Worm (Caenorhabditis elegans) whole organism, L4 larva: ENCODE measurements around the gene R07H5.9.

ENCODE experiments used
- ZK337.2 ChIP-seq: fragments of 200-800 bp; sonication (Bioruptor generic); IDR thresholded peaks from 2 replicates; pipeline ENCODE4 v1.3.6; 2022; ENCODE audit warnings: missing genetic modification reagents, missing genetic modification characterization, missing compliant biosample characterization
- ama-1 ChIP-seq: fragments of 150-350 bp; optimal IDR thresholded peaks from 2 replicates; lab custom pipeline; 2014; ENCODE audit warnings: inconsistent platforms, mixed read lengths
- hlh-11 ChIP-seq: fragments of 200-800 bp; sonication (Bioruptor generic); optimal IDR thresholded peaks from 2 replicates; lab custom pipeline; 2018; ENCODE audit warnings: mild to moderate bottlenecking, missing genetic modification characterization, missing compliant biosample characterization
- lim-7 ChIP-seq: fragments of 200-800 bp; sonication (Bioruptor generic); IDR thresholded peaks from 2 replicates; pipeline ENCODE4 v1.3.6; 2022; ENCODE audit warnings: missing genetic modification characterization, missing compliant biosample characterization
- lin-13 ChIP-seq: fragments of 150-350 bp; optimal IDR thresholded peaks from 2 replicates; lab custom pipeline; 2014; ENCODE audit warnings: missing biosample characterization, missing genetic modification reagents, missing genetic modification characterization
- nhr-41 ChIP-seq: fragments of 200-800 bp; sonication (Bioruptor generic); IDR thresholded peaks from 2 replicates; pipeline ENCODE4 v1.3.6; 2022; ENCODE audit warnings: missing genetic modification reagents, missing genetic modification characterization, missing compliant biosample characterization
- pha-4 ChIP-seq, 2 experiments: fragments of 150-350 bp in 1 of 2; fragments of 200-800 bp in 1 of 2; sonication (Bioruptor generic) in 1 of 2; IDR thresholded peaks in 1 of 2; optimal IDR thresholded peaks in 1 of 2; 2 replicates each; pipeline versions ENCODE4 v1.3.6 to Lab custom; 2014 to 2022; ENCODE audit warnings: missing genetic modification characterization in 2 of 2, missing genetic modification reagents in 2 of 2, missing biosample characterization in 1 of 2, missing compliant biosample characterization in 1 of 2
- spr-1 ChIP-seq: sonication (generic microtip); optimal IDR thresholded peaks from 2 replicates; lab custom pipeline; 2016; ENCODE audit warnings: mild to moderate bottlenecking, missing genetic modification characterization, missing compliant biosample characterization

- no peak for TF ChIP-seq pha-4 (GFP tag; IDR thresholded peaks at IDR 0.05; lab: Robert Waterston, UW)
- no peak for TF ChIP-seq pha-4 (tag; optimal IDR thresholded peaks at IDR 0.05; lab: Kevin White, UChicago)
- no peak for TF ChIP-seq spr-1 (tag; lab: Kevin White, UChicago)
- TF ChIP-seq lin-13 (GFP tag; lab: Kevin White, UChicago) = no peak
- TF ChIP-seq hlh-11 (tag; lab: Kevin White, UChicago) = no peak
- TF ChIP-seq ZK337.2 (GFP tag; lab: Robert Waterston, UW) = no peak
- TF ChIP-seq nhr-41 (GFP tag; lab: Robert Waterston, UW) = no peak
- no peak for TF ChIP-seq lim-7 (GFP tag; lab: Robert Waterston, UW)
- no peak for TF ChIP-seq ama-1 (lab: Kevin White, UChicago)
These were observed at the start of gene R07H5.9 for ce11 chrIV:11207186-11207585.
